Fruit fly (Drosophila melanogaster): Measurements from ENCODE around the gene Vti1a.
A peak's percentile ranks its signal among the peaks of the same experiment; 100 is the strongest.

Gene Vti1a

DNA sequence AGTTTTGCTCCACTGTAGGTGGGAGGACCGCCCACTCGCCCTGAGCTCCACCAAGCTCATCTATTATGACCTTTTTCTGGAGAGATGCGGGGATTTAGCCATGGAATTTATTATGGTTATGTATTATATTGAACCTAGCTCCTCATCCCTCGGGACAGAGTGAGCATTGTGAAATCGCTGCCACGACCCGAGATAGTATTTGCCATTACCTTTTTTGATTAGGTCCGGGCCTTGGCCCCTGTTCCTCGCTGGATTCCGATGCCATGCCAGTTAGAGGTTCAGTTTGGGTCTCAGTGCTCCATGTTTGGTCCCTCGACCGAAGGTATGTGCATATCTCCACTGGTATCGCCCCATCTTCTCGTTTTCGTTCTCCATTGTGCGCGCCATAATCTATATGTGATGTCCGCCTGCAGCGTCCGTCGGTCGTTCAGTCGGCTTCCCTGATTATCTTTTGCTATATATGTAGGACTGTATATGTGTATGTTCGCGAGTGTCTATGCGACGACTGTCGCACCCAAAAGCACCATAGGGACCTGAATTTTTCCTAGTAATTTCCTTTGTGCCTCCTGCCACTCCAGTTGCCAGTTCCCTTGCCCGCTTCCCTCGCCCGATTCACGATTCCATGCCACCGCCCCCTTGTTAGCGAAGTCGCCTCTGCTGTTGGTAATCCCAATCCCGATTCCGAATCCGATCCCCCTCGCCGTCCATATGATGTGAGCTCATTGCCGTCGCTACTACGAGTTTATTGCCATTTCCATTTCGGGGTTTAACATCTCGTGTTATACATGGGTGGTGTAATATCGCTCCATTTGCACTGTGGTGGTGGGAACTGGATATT is 9.3 kb upstream of the Vti1a start:
- TF ChIP-seq CG4496 (GFP tag; IDR thresholded peaks at IDR 0.05) = 0 out of 3 replicates have a peak, but pooled peaks have one; percentile 9
- TF ChIP-seq CG12605 (GFP tag; IDR thresholded peaks at IDR 0.05) = no peak
- TF ChIP-seq EcR (GFP tag; optimal IDR thresholded peaks at IDR 0.05) = peak; percentile 73

dm6 chr3L:700160-700917 is 7.6 kb upstream of the Vti1a start:
- TF ChIP-seq Pif1A (GFP tag; optimal IDR thresholded peaks at IDR 0.05) (peak; percentile 62), gl (tag; optimal IDR thresholded peaks at IDR 0.05) (no peak), CG8159 (tag; optimal IDR thresholded peaks at IDR 0.05) (peak; percentile 91), CG15710 (tag; optimal IDR thresholded peaks at IDR 0.05) (no peak), CG12605 (GFP tag; IDR thresholded peaks at IDR 0.05) (peak; percentile 58), CG10348 (GFP tag; IDR thresholded peaks at IDR 0.05) (no peak), rn (GFP tag; IDR thresholded peaks at IDR 0.05) (no peak), CG8301 (tag; optimal IDR thresholded peaks at IDR 0.05) (peak; percentile 45), CG4496 (GFP tag; IDR thresholded peaks at IDR 0.05) (peak; percentile 57; the same call in 2 of the 3 replicates), Ets98B (GFP tag; IDR thresholded peaks at IDR 0.05) (peak; percentile 59), Pif1B (GFP tag; optimal IDR thresholded peaks at IDR 0.05) (peak; percentile 23), EcR (GFP tag; optimal IDR thresholded peaks at IDR 0.05) (no peak), D1 (tag; optimal IDR thresholded peaks at IDR 0.05) (no peak), CG13204 (GFP tag; optimal IDR thresholded peaks at IDR 0.05) (no peak), fd96Ca (GFP tag; IDR thresholded peaks at IDR 0.05) (0 out of 3 replicates have a peak, but pooled peaks have one; percentile 12), CG9948 (tag; optimal IDR thresholded peaks at IDR 0.05) (peak; percentile 26), CG17806 (tag; optimal IDR thresholded peaks at IDR 0.05) (peak; percentile 38), CG14655 (GFP tag; optimal IDR thresholded peaks at IDR 0.05) (peak; percentile 46), Snoo (tag; optimal IDR thresholded peaks at IDR 0.05) (no peak), CG32121 (GFP tag; IDR thresholded peaks at IDR 0.05) (peak; percentile 25; the same call in 1 of the 2 replicates), CG34367 (tag; optimal IDR thresholded peaks at IDR 0.05) (peak; percentile 6)

DNA sequence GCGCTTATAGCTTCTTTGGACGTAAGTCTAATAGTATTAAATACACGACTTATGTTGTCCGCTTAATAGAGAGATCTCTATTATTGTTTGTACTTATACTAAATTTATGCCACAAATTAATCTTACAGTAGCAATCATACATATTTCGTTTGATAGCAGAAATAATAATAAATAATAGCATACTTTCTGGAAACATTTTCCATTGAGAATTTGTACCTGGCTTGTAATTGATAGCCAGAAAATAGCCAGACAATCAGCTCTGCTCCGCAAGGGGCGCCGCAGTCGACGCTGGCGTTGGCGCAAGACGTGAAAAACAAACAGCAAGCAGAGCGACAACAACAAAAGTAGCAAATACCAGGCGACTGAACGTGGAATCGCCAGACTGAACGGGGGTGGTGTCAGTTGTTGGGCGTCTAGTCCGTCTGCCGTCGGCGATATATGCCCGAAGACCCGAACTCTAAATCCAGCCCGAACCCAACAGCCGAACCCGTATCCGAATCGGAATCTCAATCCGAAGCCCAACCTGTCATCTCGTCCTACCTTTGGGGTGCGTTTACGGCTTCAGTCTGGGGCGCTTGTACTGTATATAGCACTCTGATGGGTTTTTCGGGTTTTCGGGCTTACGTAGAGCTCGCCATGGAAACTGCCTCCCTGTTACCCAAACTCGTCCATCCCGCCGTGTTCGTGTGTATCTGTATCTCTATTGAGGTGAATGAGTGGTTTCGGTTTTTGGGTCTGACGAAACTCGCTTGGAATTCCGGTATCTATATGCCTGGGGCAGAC is 6.8 kb upstream of the Vti1a start:
- TF ChIP-seq fd96Ca (GFP tag; IDR thresholded peaks at IDR 0.05) (no peak), CG9948 (tag; optimal IDR thresholded peaks at IDR 0.05) (peak; percentile 41), CG14655 (GFP tag; optimal IDR thresholded peaks at IDR 0.05) (peak; percentile 74), CG32121 (GFP tag; IDR thresholded peaks at IDR 0.05) (no peak), CG17806 (tag; optimal IDR thresholded peaks at IDR 0.05) (peak; percentile 42), CG10348 (GFP tag; IDR thresholded peaks at IDR 0.05) (no peak), CG12605 (GFP tag; IDR thresholded peaks at IDR 0.05) (no peak), D1 (tag; optimal IDR thresholded peaks at IDR 0.05) (peak; percentile 48), rn (GFP tag; IDR thresholded peaks at IDR 0.05) (no peak), Pif1A (GFP tag; optimal IDR thresholded peaks at IDR 0.05) (peak; percentile 15), Snoo (tag; optimal IDR thresholded peaks at IDR 0.05) (peak; percentile 33), CG8301 (tag; optimal IDR thresholded peaks at IDR 0.05) (peak; percentile 47), CG8159 (tag; optimal IDR thresholded peaks at IDR 0.05) (peak; percentile 67), CG15710 (tag; optimal IDR thresholded peaks at IDR 0.05) (peak; percentile 60), gl (tag; optimal IDR thresholded peaks at IDR 0.05) (no peak), CG13204 (GFP tag; optimal IDR thresholded peaks at IDR 0.05) (peak; percentile 18), EcR (GFP tag; optimal IDR thresholded peaks at IDR 0.05) (peak; percentile 68), Ets98B (GFP tag; IDR thresholded peaks at IDR 0.05) (peak; percentile 18; the same call in 1 of the 2 replicates), CG34367 (tag; optimal IDR thresholded peaks at IDR 0.05) (peak; percentile 61), CG4496 (GFP tag; IDR thresholded peaks at IDR 0.05) (no peak), Pif1B (GFP tag; optimal IDR thresholded peaks at IDR 0.05) (peak; percentile 33)

DNA sequence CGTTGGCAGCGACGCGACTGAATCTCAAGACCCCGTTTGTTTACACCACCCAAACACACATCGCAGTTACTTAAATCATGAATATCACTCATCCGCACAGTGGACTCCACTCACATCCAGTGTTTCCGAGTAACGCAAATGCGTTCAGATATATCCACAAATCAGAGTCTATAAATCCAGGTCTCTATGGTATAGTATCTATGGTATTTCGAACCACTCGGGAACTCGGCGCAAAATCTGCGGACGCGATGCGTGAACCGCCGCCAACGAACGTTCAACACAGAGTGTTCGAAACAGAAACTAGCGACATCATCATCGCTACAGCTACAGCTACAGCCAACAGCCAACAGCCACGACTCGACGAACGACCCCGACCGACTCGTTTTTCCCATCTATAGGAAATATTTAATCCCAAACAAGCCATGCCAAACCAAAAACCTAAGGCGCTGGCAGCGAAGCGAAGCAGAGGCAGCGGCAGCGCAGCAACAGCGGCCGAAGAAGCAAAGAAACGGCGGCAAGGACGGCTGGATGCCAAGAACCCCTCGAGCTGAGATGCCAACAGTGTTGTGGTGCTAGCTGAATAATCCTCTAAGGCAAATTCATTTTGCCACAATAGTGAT is 6.1 kb upstream of the Vti1a start, which contains the start of gene CG13894:
Gene CG13894, minus strand, starts transcription at position 397 of the 620 bp plus-strand sequence.
- no peak for TF ChIP-seq CG8159 (tag; optimal IDR thresholded peaks at IDR 0.05)
- no peak for TF ChIP-seq CG14655 (GFP tag; optimal IDR thresholded peaks at IDR 0.05)

dm6 chr3L:697724-698123 is 5.0 kb upstream of the Vti1a start:
- no peak for TF ChIP-seq fd96Ca (GFP tag; IDR thresholded peaks at IDR 0.05)
- no peak for TF ChIP-seq rn (GFP tag; IDR thresholded peaks at IDR 0.05)
- TF ChIP-seq Snoo (tag; optimal IDR thresholded peaks at IDR 0.05) = no peak
